Worm (Caenorhabditis elegans) whole organism, L2 larva: Measurements from ENCODE around the gene F22F7.4.

Experiments
- C34F6.9 ChIP-seq: fragments of 150-350 bp; optimal IDR thresholded peaks from 2 replicates; lab custom pipeline; 2014; ENCODE audit warnings: missing biosample characterization, missing genetic modification characterization
- R02D3.7 ChIP-seq: fragments of 150-350 bp; optimal IDR thresholded peaks from 2 replicates; lab custom pipeline; 2014; ENCODE audit warnings: missing biosample characterization, missing genetic modification characterization
- ZK546.5 ChIP-seq: sonication (generic microtip); optimal IDR thresholded peaks from 2 replicates; lab custom pipeline; 2017; ENCODE audit warnings: missing biosample characterization, missing genetic modification characterization
- aly-2 ChIP-seq: fragments of 150-350 bp; optimal IDR thresholded peaks from 2 replicates; lab custom pipeline; 2014; ENCODE audit warnings: missing biosample characterization, missing genetic modification characterization
- ama-1 ChIP-seq: fragments of 150-350 bp; optimal IDR thresholded peaks from 2 replicates; lab custom pipeline; 2018; ENCODE audit warnings: inconsistent platforms
- blmp-1 ChIP-seq: sonication (generic microtip); optimal IDR thresholded peaks from 2 replicates; lab custom pipeline; 2017; ENCODE audit warnings: missing genetic modification characterization, mild to moderate bottlenecking, missing compliant biosample characterization, antibody characterized with exemption, moderate library complexity; ENCODE audit not compliant: insufficient read depth
- ceh-16 ChIP-seq: fragments of 150-350 bp; optimal IDR thresholded peaks from 2 replicates; lab custom pipeline; 2014; ENCODE audit warnings: missing biosample characterization, missing genetic modification characterization
- ceh-82 ChIP-seq: fragments of 150-350 bp; optimal IDR thresholded peaks from 2 replicates; lab custom pipeline; 2014; ENCODE audit warnings: missing biosample characterization, missing genetic modification characterization
- crh-2 ChIP-seq: sonication (generic microtip); optimal IDR thresholded peaks from 2 replicates; lab custom pipeline; 2017; ENCODE audit warnings: missing biosample characterization, missing genetic modification characterization
- dmd-4 ChIP-seq: sonication (generic microtip); optimal IDR thresholded peaks from 2 replicates; lab custom pipeline; 2017; ENCODE audit warnings: missing biosample characterization, missing genetic modification characterization
- egl-27 ChIP-seq: sonication (generic microtip); optimal IDR thresholded peaks from 3 replicates; lab custom pipeline; 2017; ENCODE audit warnings: missing biosample characterization, missing genetic modification reagents, missing genetic modification characterization
- elt-1 ChIP-seq: fragments of 150-350 bp; optimal IDR thresholded peaks from 2 replicates; lab custom pipeline; 2014; ENCODE audit warnings: missing biosample characterization, missing genetic modification characterization
- elt-3 ChIP-seq: sonication (generic microtip); optimal IDR thresholded peaks from 2 replicates; lab custom pipeline; 2017; ENCODE audit warnings: missing biosample characterization, missing genetic modification characterization
- fos-1 ChIP-seq: fragments of 150-350 bp; optimal IDR thresholded peaks from 2 replicates; lab custom pipeline; 2014; ENCODE audit warnings: missing biosample characterization, missing genetic modification characterization
- lin-11 ChIP-seq: fragments of 150-350 bp; sonication (generic microtip); optimal IDR thresholded peaks from 2 replicates; lab custom pipeline; 2014; ENCODE audit warnings: missing biosample characterization, missing genetic modification characterization, inconsistent platforms, mixed read lengths
- lin-13 ChIP-seq: fragments of 150-350 bp; optimal IDR thresholded peaks from 2 replicates; lab custom pipeline; 2014; ENCODE audit warnings: missing biosample characterization, missing genetic modification reagents, missing genetic modification characterization
- lin-39 ChIP-seq: fragments of 150-350 bp; optimal IDR thresholded peaks from 2 replicates; lab custom pipeline; 2014; ENCODE audit warnings: missing biosample characterization, missing genetic modification reagents, missing genetic modification characterization
- mdl-1 ChIP-seq, 2 experiments: fragments of 150-350 bp in 1 of 2; sonication (generic microtip) in 1 of 2; optimal IDR thresholded peaks; 2 replicates each; lab custom pipeline; 2017; ENCODE audit warnings: missing biosample characterization in 2 of 2, missing genetic modification characterization in 2 of 2
- nhr-10 ChIP-seq: sonication (generic microtip); optimal IDR thresholded peaks from 2 replicates; lab custom pipeline; 2017; ENCODE audit warnings: missing biosample characterization, missing genetic modification characterization
- nhr-11 ChIP-seq: fragments of 150-350 bp; optimal IDR thresholded peaks from 2 replicates; lab custom pipeline; 2014; ENCODE audit warnings: missing biosample characterization, missing genetic modification characterization
- nhr-12 ChIP-seq: fragments of 150-350 bp; optimal IDR thresholded peaks from 2 replicates; lab custom pipeline; 2014; ENCODE audit warnings: missing biosample characterization, missing genetic modification characterization
- nhr-129 ChIP-seq: fragments of 150-350 bp; optimal IDR thresholded peaks from 2 replicates; lab custom pipeline; 2014; ENCODE audit warnings: missing biosample characterization, missing genetic modification characterization
- nhr-21 ChIP-seq: fragments of 150-350 bp; optimal IDR thresholded peaks from 2 replicates; lab custom pipeline; 2014; ENCODE audit warnings: missing biosample characterization, missing genetic modification characterization
- nhr-237 ChIP-seq: fragments of 150-350 bp; optimal IDR thresholded peaks from 2 replicates; lab custom pipeline; 2014; ENCODE audit warnings: missing biosample characterization, missing genetic modification characterization
- peb-1 ChIP-seq: fragments of 150-350 bp; optimal IDR thresholded peaks from 2 replicates; lab custom pipeline; 2014; ENCODE audit warnings: missing biosample characterization, missing genetic modification characterization
- sma-3 ChIP-seq: sonication (generic microtip); optimal IDR thresholded peaks from 2 replicates; lab custom pipeline; 2016; ENCODE audit warnings: missing genetic modification reagents, missing genetic modification characterization, missing compliant biosample characterization
- sma-9 ChIP-seq, 2 experiments: fragments of 150-350 bp in 1 of 2; sonication (generic microtip) in 1 of 2; optimal IDR thresholded peaks; 2 replicates each; lab custom pipeline; 2014 to 2016; ENCODE audit warnings: missing genetic modification characterization in 2 of 2, mild to moderate bottlenecking in 1 of 2, missing biosample characterization in 1 of 2, missing compliant biosample characterization in 1 of 2, missing genetic modification reagents in 1 of 2, moderate library complexity in 1 of 2
- snpc-4 ChIP-seq: fragments of 150-350 bp; optimal IDR thresholded peaks from 2 replicates; lab custom pipeline; 2014; ENCODE audit warnings: missing biosample characterization, missing genetic modification characterization
- unc-39 ChIP-seq: fragments of 150-350 bp; optimal IDR thresholded peaks from 2 replicates; lab custom pipeline; 2014; ENCODE audit warnings: missing biosample characterization, missing genetic modification characterization
- unc-62 ChIP-seq: fragments of 150-350 bp; optimal IDR thresholded peaks from 2 replicates; lab custom pipeline; 2014; ENCODE audit warnings: missing biosample characterization, missing genetic modification reagents, missing genetic modification characterization
- zag-1 ChIP-seq: fragments of 150-350 bp; optimal IDR thresholded peaks from 2 replicates; lab custom pipeline; 2014; ENCODE audit warnings: missing biosample characterization, missing genetic modification characterization
- ztf-1 ChIP-seq: fragments of 200-800 bp; sonication (Bioruptor generic); conservative IDR thresholded peaks from 2 replicates; pipeline ENCODE4 v1.3.6; 2022; ENCODE audit warnings: missing genetic modification characterization, missing compliant biosample characterization
- ztf-11 ChIP-seq: sonication (generic microtip); optimal IDR thresholded peaks from 2 replicates; lab custom pipeline; 2017; ENCODE audit warnings: missing biosample characterization, missing genetic modification characterization
- ztf-4 ChIP-seq: fragments of 150-350 bp; optimal IDR thresholded peaks from 2 replicates; lab custom pipeline; 2014; ENCODE audit warnings: missing biosample characterization, missing genetic modification characterization

F22F7.4 gene

ce11 chrV:2105976-2106375 lies at the start of gene F22F7.4:
Gene F22F7.4 (minus strand): TSS chrV:2106076.
- TF ChIP-seq snpc-4 (tag; lab: Kevin White, UChicago) (no peak), aly-2 (tag; lab: Kevin White, UChicago) (no peak), elt-3 (tag; lab: Kevin White, UChicago) (no peak), dmd-4 (tag; lab: Kevin White, UChicago) (no peak), nhr-21 (tag; lab: Kevin White, UChicago) (no peak), ama-1 (lab: Kevin White, UChicago) (no peak), sma-9 (GFP tag; optimal IDR thresholded peaks at IDR 0.05; lab: Kevin White, UChicago) (no peak), sma-9 (tag; optimal IDR thresholded peaks at IDR 0.05; lab: Kevin White, UChicago) (no peak), lin-13 (GFP tag; lab: Kevin White, UChicago) (no peak), ztf-4 (tag; lab: Kevin White, UChicago) (no peak), nhr-129 (tag; lab: Kevin White, UChicago) (no peak), egl-27 (tag; lab: Kevin White, UChicago) (no peak)
- TF ChIP-seq, all 48 proteins: peak for 0

ce11 chrV:2155232-2155631 lies 49.4 kb upstream of the F22F7.4 start, which contains the start of gene srbc-21:
Gene srbc-21 (plus strand): TSS chrV:2155532.
- TF ChIP-seq nhr-237 (tag; lab: Kevin White, UChicago), result no peak
- no peak for TF ChIP-seq R02D3.7 (tag; lab: Kevin White, UChicago)
- no peak for TF ChIP-seq mdl-1 (tag; optimal IDR thresholded peaks at IDR 0.05; lab: Kevin White, UChicago)
- TF ChIP-seq elt-1 (tag; lab: Kevin White, UChicago), result no peak
- no peak for TF ChIP-seq C34F6.9 (tag; lab: Kevin White, UChicago)
- TF ChIP-seq fos-1 (tag; lab: Kevin White, UChicago), result no peak
- no peak for TF ChIP-seq ceh-82
- TF ChIP-seq lin-39, result no peak
- TF ChIP-seq unc-62, result no peak
- no peak for TF ChIP-seq dmd-4 (tag; lab: Kevin White, UChicago)
- no peak for TF ChIP-seq nhr-21 (tag; lab: Kevin White, UChicago)

DNA sequence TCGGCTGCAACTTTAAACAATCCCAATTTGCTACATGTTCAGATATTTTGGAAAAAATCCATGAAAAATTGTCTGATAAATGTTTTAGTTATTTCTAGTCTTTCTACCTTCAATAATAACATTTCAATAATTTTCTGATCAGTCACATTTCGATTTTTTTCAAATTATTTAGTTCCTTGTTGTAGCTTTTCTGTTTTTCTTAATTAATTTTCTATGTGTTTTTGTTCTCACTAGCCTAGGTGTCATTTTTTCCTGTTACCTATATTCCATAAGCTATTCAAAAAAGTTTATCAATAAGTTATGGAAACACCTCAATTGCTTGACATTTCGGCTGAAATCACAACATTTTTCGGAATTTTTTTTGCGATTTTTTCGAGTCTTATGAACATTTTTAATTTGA lies 47.4 kb upstream of the F22F7.4 start, which contains the start of gene srbc-23:
TSS of gene srbc-23 (plus strand) at position 301 of the 400 bp plus-strand sequence.
- TF ChIP-seq snpc-4 (tag; lab: Kevin White, UChicago) (no peak), unc-39 (no peak), zag-1 (tag; lab: Kevin White, UChicago) (no peak), aly-2 (tag; lab: Kevin White, UChicago) (no peak), nhr-11 (tag; lab: Kevin White, UChicago) (no peak), elt-3 (tag; lab: Kevin White, UChicago) (no peak)

DNA sequence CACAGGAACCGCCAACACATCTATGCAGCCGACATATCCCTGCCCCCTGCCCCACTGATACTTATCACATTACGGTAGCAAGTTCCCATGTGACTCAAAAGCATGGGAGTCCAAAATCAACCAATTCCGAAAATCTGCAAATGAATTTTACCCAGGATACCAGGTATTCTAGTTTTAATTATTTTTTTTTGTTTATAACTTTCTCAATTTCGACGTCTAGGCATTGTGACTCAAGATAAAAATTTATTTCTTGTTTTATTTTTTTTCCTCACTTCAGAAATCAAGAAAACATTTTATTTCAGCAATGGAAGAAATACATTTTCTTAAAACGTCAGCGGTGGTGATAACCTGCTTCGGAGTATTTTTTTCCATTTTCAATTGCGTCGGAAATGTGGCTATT lies 45.6 kb upstream of the F22F7.4 start, which contains the start of gene srbc-24:
TSS of gene srbc-24 (plus strand) at position 301 of the 400 bp plus-strand sequence.
- TF ChIP-seq ztf-1 (GFP tag; lab: Robert Waterston, UW) (no peak), sma-3 (GFP tag; lab: Kevin White, UChicago) (no peak), crh-2 (tag; lab: Kevin White, UChicago) (no peak), nhr-11 (tag; lab: Kevin White, UChicago) (no peak), ZK546.5 (tag; lab: Kevin White, UChicago) (no peak), lin-11 (tag; lab: Kevin White, UChicago) (no peak), blmp-1 (tag; lab: Kevin White, UChicago) (no peak), elt-3 (tag; lab: Kevin White, UChicago) (no peak), snpc-4 (tag; lab: Kevin White, UChicago) (no peak), ztf-11 (tag; lab: Kevin White, UChicago) (no peak), lin-13 (GFP tag; lab: Kevin White, UChicago) (no peak), R02D3.7 (tag; lab: Kevin White, UChicago) (no peak), nhr-10 (no peak), ceh-82 (no peak), elt-1 (tag; lab: Kevin White, UChicago) (no peak), nhr-12 (tag; lab: Kevin White, UChicago) (no peak), ceh-16 (tag; lab: Kevin White, UChicago) (no peak), peb-1 (tag; lab: Kevin White, UChicago) (no peak)
- TF ChIP-seq, all 48 proteins: peak for 0

- TF ChIP-seq sma-9 (GFP tag; optimal IDR thresholded peaks at IDR 0.05; lab: Kevin White, UChicago), result no peak
- no peak for TF ChIP-seq sma-9 (tag; optimal IDR thresholded peaks at IDR 0.05; lab: Kevin White, UChicago)
- no peak for TF ChIP-seq lin-11 (tag; lab: Kevin White, UChicago)
- TF ChIP-seq ztf-11 (tag; lab: Kevin White, UChicago), result no peak
- no peak for TF ChIP-seq ama-1 (lab: Kevin White, UChicago)
- TF ChIP-seq nhr-237 (tag; lab: Kevin White, UChicago), result no peak
- TF ChIP-seq egl-27 (tag; lab: Kevin White, UChicago), result no peak
- TF ChIP-seq nhr-10, result no peak
- no peak for TF ChIP-seq ZK546.5 (tag; lab: Kevin White, UChicago)
- TF ChIP-seq blmp-1 (tag; lab: Kevin White, UChicago), result no peak
- no peak for TF ChIP-seq aly-2 (tag; lab: Kevin White, UChicago)
These were observed 45.0 kb upstream of the F22F7.4 start, which contains the start of gene C45H4.13 for ce11 chrV:2150876-2151275. Gene C45H4.13 (minus strand): TSS chrV:2150976.
